Fruit fly (Drosophila melanogaster) whole organism, pupa: ENCODE results near the gene sina.

Source experiments
- CG10348 ChIP-seq: fragments of 200-800 bp; sonication (Bioruptor generic); IDR thresholded peaks from 2 replicates; pipeline ENCODE4 v1.3.6; 2022; ENCODE audit warnings: missing biosample characterization, missing genetic modification characterization
- CG12605 ChIP-seq: fragments of 200-800 bp; sonication (Bioruptor generic); IDR thresholded peaks from 2 replicates; pipeline ENCODE4 v1.3.6; 2022; ENCODE audit warnings: missing biosample characterization, missing genetic modification characterization
- CG13204 ChIP-seq: fragments of 200-800 bp; sonication (Bioruptor generic); optimal IDR thresholded peaks from 2 replicates; lab custom pipeline; 2018; ENCODE audit warnings: missing biosample characterization, mild to moderate bottlenecking, missing genetic modification characterization, moderate library complexity
- CG14655 ChIP-seq: fragments of 200-800 bp; sonication (Bioruptor generic); optimal IDR thresholded peaks from 3 replicates; lab custom pipeline; 2017; ENCODE audit warnings: mild to moderate bottlenecking, missing biosample characterization, missing genetic modification reagents, missing genetic modification characterization
- CG15710 ChIP-seq: fragments of 200-800 bp; sonication (Bioruptor generic); optimal IDR thresholded peaks from 2 replicates; lab custom pipeline; 2018; ENCODE audit warnings: missing biosample characterization, mild to moderate bottlenecking, missing genetic modification characterization, moderate library complexity
- CG17806 ChIP-seq: fragments of 200-800 bp; sonication (Bioruptor generic); optimal IDR thresholded peaks from 2 replicates; lab custom pipeline; 2018; ENCODE audit warnings: missing biosample characterization, mild to moderate bottlenecking, missing genetic modification characterization, moderate library complexity
- CG32121 ChIP-seq: fragments of 200-800 bp; sonication (Bioruptor generic); IDR thresholded peaks from 2 replicates; pipeline ENCODE4 v1.3.6; 2022; ENCODE audit warnings: missing biosample characterization, missing genetic modification characterization
- CG34367 ChIP-seq: fragments of 200-800 bp; sonication (Bioruptor generic); optimal IDR thresholded peaks from 2 replicates; lab custom pipeline; 2018; ENCODE audit warnings: missing biosample characterization, mild to moderate bottlenecking, missing genetic modification characterization
- CG4496 ChIP-seq: fragments of 200-800 bp; sonication (Bioruptor generic); IDR thresholded peaks from 3 replicates; pipeline ENCODE4 v1.3.6; 2022; ENCODE audit warnings: missing biosample characterization, missing genetic modification characterization
- CG8159 ChIP-seq: fragments of 200-800 bp; sonication (Bioruptor generic); optimal IDR thresholded peaks from 3 replicates; lab custom pipeline; 2018; ENCODE audit warnings: missing biosample characterization, mild to moderate bottlenecking, missing genetic modification characterization, moderate library complexity
- CG8301 ChIP-seq: fragments of 200-800 bp; sonication (Bioruptor generic); optimal IDR thresholded peaks from 2 replicates; lab custom pipeline; 2018; ENCODE audit warnings: missing biosample characterization, mild to moderate bottlenecking, missing genetic modification characterization
- CG9948 ChIP-seq: fragments of 200-800 bp; sonication (Bioruptor generic); optimal IDR thresholded peaks from 2 replicates; lab custom pipeline; 2018; ENCODE audit warnings: missing biosample characterization, mild to moderate bottlenecking, missing genetic modification characterization, moderate library complexity
- D1 ChIP-seq: fragments of 200-800 bp; sonication (Bioruptor generic); optimal IDR thresholded peaks from 2 replicates; lab custom pipeline; 2018; ENCODE audit warnings: missing biosample characterization, mild to moderate bottlenecking, missing genetic modification characterization, moderate library complexity
- EcR ChIP-seq: fragments of 200-800 bp; sonication (Bioruptor generic); optimal IDR thresholded peaks from 3 replicates; lab custom pipeline; 2019; ENCODE audit warnings: missing biosample characterization, missing genetic modification characterization, mild to moderate bottlenecking, moderate library complexity, missing genetic modification reagents
- Ets98B ChIP-seq: fragments of 200-800 bp; sonication (Bioruptor generic); IDR thresholded peaks from 2 replicates; pipeline ENCODE4 v1.3.6; 2022; ENCODE audit warnings: missing biosample characterization, missing genetic modification characterization
- Pif1A ChIP-seq: fragments of 200-800 bp; sonication (Bioruptor generic); optimal IDR thresholded peaks from 3 replicates; lab custom pipeline; 2016; ENCODE audit warnings: missing biosample characterization, missing genetic modification characterization
- Pif1B ChIP-seq: fragments of 200-800 bp; sonication (Bioruptor generic); optimal IDR thresholded peaks from 3 replicates; lab custom pipeline; 2016; ENCODE audit warnings: missing biosample characterization, missing genetic modification characterization
- Snoo ChIP-seq: fragments of 200-800 bp; sonication (Bioruptor generic); optimal IDR thresholded peaks from 3 replicates; lab custom pipeline; 2017; ENCODE audit warnings: missing biosample characterization, mild to moderate bottlenecking, missing genetic modification characterization, inconsistent platforms
- fd96Ca ChIP-seq: fragments of 200-800 bp; sonication (Bioruptor generic); IDR thresholded peaks from 3 replicates; pipeline ENCODE4 v1.3.6; 2022; ENCODE audit warnings: missing biosample characterization, missing genetic modification characterization
- gl ChIP-seq: fragments of 200-800 bp; sonication (Bioruptor generic); optimal IDR thresholded peaks from 2 replicates; lab custom pipeline; 2018; ENCODE audit warnings: missing biosample characterization, mild to moderate bottlenecking, missing genetic modification characterization
- rn ChIP-seq: fragments of 200-800 bp; sonication (Bioruptor generic); IDR thresholded peaks from 2 replicates; pipeline ENCODE4 v1.3.6; 2022; ENCODE audit warnings: missing biosample characterization, missing genetic modification characterization

Gene sina

dm6 chr3L:16807558-16807957 lies 46.0 kb upstream of the sina start, which contains the start of gene CG9674:
Gene CG9674, minus strand, starts transcription at chr3L:16807731.
- TF ChIP-seq fd96Ca (GFP tag; lab: Robert Waterston, UW) (no peak), EcR (GFP tag; lab: Kevin White, UChicago) (peak; percentile 9)

- TF ChIP-seq Pif1A (GFP tag; lab: Kevin White, UChicago) (no peak), gl (no peak), CG14655 (GFP tag; lab: Kevin White, UChicago) (no peak), Snoo (tag; lab: Kevin White, UChicago) (no peak), CG9948 (tag; lab: Kevin White, UChicago) (no peak), EcR (GFP tag; lab: Kevin White, UChicago) (no peak), D1 (tag; lab: Kevin White, UChicago) (peak; percentile 24), CG10348 (GFP tag; lab: Robert Waterston, UW) (no peak)
- TF ChIP-seq, all 21 proteins: peak for 1
Measured at dm6 chr3L:16808139-16808538, 45.4 kb upstream of the sina start.

dm6 chr3L:16810512-16810911 lies 43.0 kb upstream of the sina start:
- TF ChIP-seq CG32121 (GFP tag; lab: Robert Waterston, UW) (no peak), CG8301 (tag; lab: Kevin White, UChicago) (no peak), CG14655 (GFP tag; lab: Kevin White, UChicago) (no peak), Ets98B (GFP tag; lab: Robert Waterston, UW) (no peak), CG17806 (tag; lab: Kevin White, UChicago) (no peak), CG13204 (GFP tag; lab: Kevin White, UChicago) (no peak), CG4496 (no peak), CG12605 (GFP tag; lab: Robert Waterston, UW) (no peak), CG34367 (tag; lab: Kevin White, UChicago) (no peak), rn (GFP tag; lab: Robert Waterston, UW) (no peak), fd96Ca (GFP tag; lab: Robert Waterston, UW) (no peak)

dm6 chr3L:16811908-16812307 lies 41.6 kb upstream of the sina start:
- TF ChIP-seq CG8159 (tag; lab: Kevin White, UChicago): no peak
- no peak for TF ChIP-seq fd96Ca (GFP tag; lab: Robert Waterston, UW)
- TF ChIP-seq CG9948 (tag; lab: Kevin White, UChicago): no peak
- TF ChIP-seq EcR (GFP tag; lab: Kevin White, UChicago): peak; percentile 28
- TF ChIP-seq CG17806 (tag; lab: Kevin White, UChicago): no peak
- no peak for TF ChIP-seq gl
- TF ChIP-seq CG8301 (tag; lab: Kevin White, UChicago): no peak
- TF ChIP-seq CG34367 (tag; lab: Kevin White, UChicago): no peak

dm6 chr3L:16813984-16814383 lies 39.6 kb upstream of the sina start:
- TF ChIP-seq CG17806 (tag; lab: Kevin White, UChicago) (no peak), CG32121 (GFP tag; lab: Robert Waterston, UW) (no peak), Pif1B (no peak), fd96Ca (GFP tag; lab: Robert Waterston, UW) (no peak), Snoo (tag; lab: Kevin White, UChicago) (no peak), CG13204 (GFP tag; lab: Kevin White, UChicago) (no peak), CG15710 (tag; lab: Kevin White, UChicago) (no peak), CG10348 (GFP tag; lab: Robert Waterston, UW) (no peak), rn (GFP tag; lab: Robert Waterston, UW) (no peak), CG14655 (GFP tag; lab: Kevin White, UChicago) (no peak), CG34367 (tag; lab: Kevin White, UChicago) (no peak), CG12605 (GFP tag; lab: Robert Waterston, UW) (no peak), CG8159 (tag; lab: Kevin White, UChicago) (no peak), CG4496 (no peak), CG9948 (tag; lab: Kevin White, UChicago) (no peak), CG8301 (tag; lab: Kevin White, UChicago) (no peak)

dm6 chr3L:16818063-16818462 lies 35.5 kb upstream of the sina start:
- TF ChIP-seq CG9948 (tag; lab: Kevin White, UChicago): peak; percentile 96
- TF ChIP-seq CG8159 (tag; lab: Kevin White, UChicago): peak; percentile 96
- TF ChIP-seq D1 (tag; lab: Kevin White, UChicago): peak; percentile 88
- TF ChIP-seq CG34367 (tag; lab: Kevin White, UChicago): peak; percentile 96
- TF ChIP-seq rn (GFP tag; lab: Robert Waterston, UW): no peak
- peak; percentile 43 for TF ChIP-seq Ets98B (GFP tag; lab: Robert Waterston, UW)
- peak; percentile 98 for TF ChIP-seq CG15710 (tag; lab: Kevin White, UChicago)
- TF ChIP-seq CG10348 (GFP tag; lab: Robert Waterston, UW): no peak
- peak; percentile 95 for TF ChIP-seq gl
- TF ChIP-seq Pif1A (GFP tag; lab: Kevin White, UChicago): peak; percentile 92
- TF ChIP-seq Pif1B: peak; percentile 88
- peak; percentile 56; the same call in 2 of the 3 replicates for TF ChIP-seq fd96Ca (GFP tag; lab: Robert Waterston, UW)
- 0 out of 2 replicates have a peak, but pooled peaks have one; percentile 24 for TF ChIP-seq CG32121 (GFP tag; lab: Robert Waterston, UW)
- peak; percentile 90 for TF ChIP-seq CG14655 (GFP tag; lab: Kevin White, UChicago)
- TF ChIP-seq CG4496: peak; percentile 81
- peak; percentile 74 for TF ChIP-seq CG12605 (GFP tag; lab: Robert Waterston, UW)
- peak; percentile 94 for TF ChIP-seq CG13204 (GFP tag; lab: Kevin White, UChicago)
- peak; percentile 98 for TF ChIP-seq CG17806 (tag; lab: Kevin White, UChicago)
- TF ChIP-seq Snoo (tag; lab: Kevin White, UChicago): peak; percentile 77
- peak; percentile 89 for TF ChIP-seq CG8301 (tag; lab: Kevin White, UChicago)
- TF ChIP-seq EcR (GFP tag; lab: Kevin White, UChicago): peak; percentile 97
